Fruit fly (Drosophila melanogaster) whole organism, embryonic: ENCODE results near the gene Exn.
A peak's percentile ranks its signal among the peaks of the same experiment; 100 is the strongest.

Experiments used
- Aef1 ChIP-seq: fragments of 200-800 bp; sonication (Bioruptor generic); IDR thresholded peaks from 3 replicates; pipeline ENCODE4 v1.3.6; 2022; ENCODE audit warnings: missing biosample characterization, missing genetic modification characterization
- B-H1 ChIP-seq: fragments of 200-800 bp; sonication (Bioruptor generic); IDR thresholded peaks from 3 replicates; pipeline ENCODE4 v1.3.6; 2022; ENCODE audit warnings: missing biosample characterization, missing genetic modification characterization
- CG12744 ChIP-seq: fragments of 200-800 bp; sonication (Bioruptor generic); optimal IDR thresholded peaks from 2 replicates; lab custom pipeline; 2016; ENCODE audit warnings: missing biosample characterization, missing genetic modification characterization
- CG14441 ChIP-seq: fragments of 200-800 bp; sonication (Bioruptor generic); IDR thresholded peaks from 2 replicates; pipeline ENCODE4 v1.3.6; 2022; ENCODE audit warnings: missing biosample characterization, missing genetic modification characterization
- CG14667 ChIP-seq: fragments of 200-800 bp; sonication (Bioruptor generic); IDR thresholded peaks from 2 replicates; pipeline ENCODE4 v1.3.6; 2022; ENCODE audit warnings: missing biosample characterization, missing genetic modification characterization
- CG15269 ChIP-seq: fragments of 200-800 bp; sonication (Bioruptor generic); optimal IDR thresholded peaks from 2 replicates; lab custom pipeline; 2018; ENCODE audit warnings: missing biosample characterization, mild to moderate bottlenecking, missing genetic modification characterization, moderate library complexity
- CG1602 ChIP-seq: fragments of 200-800 bp; sonication (Bioruptor generic); optimal IDR thresholded peaks from 3 replicates; lab custom pipeline; 2016; ENCODE audit warnings: missing biosample characterization, missing genetic modification characterization
- CG17385 ChIP-seq: fragments of 200-800 bp; sonication (Bioruptor generic); optimal IDR thresholded peaks from 3 replicates; lab custom pipeline; 2018; ENCODE audit warnings: missing biosample characterization, mild to moderate bottlenecking, missing genetic modification characterization
- CG17829 ChIP-seq: fragments of 200-800 bp; optimal IDR thresholded peaks from 2 replicates; lab custom pipeline; 2019; ENCODE audit warnings: missing biosample characterization, mild to moderate bottlenecking, missing genetic modification characterization, moderate library complexity
- CG17912 ChIP-seq: fragments of 200-800 bp; sonication (Bioruptor generic); optimal IDR thresholded peaks from 2 replicates; lab custom pipeline; 2018; ENCODE audit warnings: missing biosample characterization, mild to moderate bottlenecking, missing genetic modification characterization
- CG3163 ChIP-seq: fragments of 200-800 bp; sonication (Bioruptor generic); optimal IDR thresholded peaks from 3 replicates; lab custom pipeline; 2016; ENCODE audit warnings: missing biosample characterization, missing genetic modification characterization
- CG3281 ChIP-seq: fragments of 200-800 bp; sonication (Bioruptor generic); optimal IDR thresholded peaks from 3 replicates; lab custom pipeline; 2017; ENCODE audit warnings: missing biosample characterization, mild to moderate bottlenecking, missing genetic modification characterization
- CG42726 ChIP-seq: fragments of 200-800 bp; sonication (Bioruptor generic); IDR thresholded peaks from 2 replicates; pipeline ENCODE4 v1.3.6; 2022; ENCODE audit warnings: missing biosample characterization, missing genetic modification characterization; ENCODE audit not compliant: partially characterized antibody
- CG6654 ChIP-seq: fragments of 200-800 bp; sonication (Bioruptor generic); optimal IDR thresholded peaks from 2 replicates; lab custom pipeline; 2017; ENCODE audit warnings: missing biosample characterization, mild to moderate bottlenecking, missing genetic modification characterization
- CG6791 ChIP-seq: fragments of 200-800 bp; sonication (Bioruptor generic); IDR thresholded peaks from 3 replicates; pipeline ENCODE4 v1.3.6; 2022; ENCODE audit warnings: missing biosample characterization, missing genetic modification characterization; ENCODE audit not compliant: partially characterized antibody
- CG7963 ChIP-seq: fragments of 200-800 bp; sonication (Bioruptor generic); IDR thresholded peaks from 3 replicates; pipeline ENCODE4 v1.3.6; 2022; ENCODE audit warnings: missing biosample characterization, missing genetic modification characterization; ENCODE audit not compliant: partially characterized antibody
- CG8281 ChIP-seq: fragments of 200-800 bp; sonication (Bioruptor generic); optimal IDR thresholded peaks from 2 replicates; lab custom pipeline; 2018; ENCODE audit warnings: missing biosample characterization, mild to moderate bottlenecking, missing genetic modification characterization, moderate library complexity
- CG8290 ChIP-seq, 3 experiments: fragments of 200-800 bp; sonication (Bioruptor generic); optimal IDR thresholded peaks; 2 replicates each; lab custom pipeline; 2016 to 2019; ENCODE audit warnings: missing biosample characterization in 3 of 3, missing genetic modification characterization in 3 of 3, mild to moderate bottlenecking in 2 of 3, moderate library complexity in 1 of 3
- CG8359 ChIP-seq: fragments of 200-800 bp; sonication (Bioruptor generic); optimal IDR thresholded peaks from 2 replicates; lab custom pipeline; 2017; ENCODE audit warnings: missing biosample characterization, mild to moderate bottlenecking, missing genetic modification characterization, borderline replicate concordance
- CG9437 ChIP-seq: fragments of 200-800 bp; sonication (Bioruptor generic); optimal IDR thresholded peaks from 2 replicates; lab custom pipeline; 2018; ENCODE audit warnings: missing biosample characterization, mild to moderate bottlenecking, missing genetic modification characterization
- CG9609 ChIP-seq: fragments of 200-800 bp; sonication (Bioruptor generic); optimal IDR thresholded peaks from 3 replicates; lab custom pipeline; 2016; ENCODE audit warnings: missing biosample characterization, missing genetic modification characterization
- CG9727 ChIP-seq: fragments of 200-800 bp; sonication (Bioruptor generic); optimal IDR thresholded peaks from 3 replicates; lab custom pipeline; 2017; ENCODE audit warnings: missing biosample characterization, mild to moderate bottlenecking, missing genetic modification characterization
- Dbx ChIP-seq: fragments of 200-800 bp; sonication (Bioruptor generic); IDR thresholded peaks from 3 replicates; pipeline ENCODE4 v1.3.6; 2022; ENCODE audit warnings: missing biosample characterization, missing genetic modification characterization
- Dfd ChIP-seq, 2 experiments: fragments of >200 bp; optimal IDR thresholded peaks; 2 replicates each; lab custom pipeline; 2017; ENCODE audit warnings: missing biosample characterization in 2 of 2, missing genetic modification characterization in 2 of 2
- ERR ChIP-seq: fragments of 200-800 bp; sonication (Bioruptor generic); optimal IDR thresholded peaks from 2 replicates; lab custom pipeline; 2016; ENCODE audit warnings: missing biosample characterization, missing genetic modification characterization
- Eip74EF ChIP-seq, 2 experiments: fragments of 200-800 bp in 1 of 2; fragments of >200 bp in 1 of 2; sonication (Bioruptor generic) in 1 of 2; optimal IDR thresholded peaks; 2 replicates each; lab custom pipeline; 2017 to 2019; ENCODE audit warnings: missing biosample characterization in 2 of 2, missing genetic modification characterization in 2 of 2, mild to moderate bottlenecking in 1 of 2, moderate library complexity in 1 of 2
- Fer2 ChIP-seq: fragments of 200-800 bp; sonication (Bioruptor generic); optimal IDR thresholded peaks from 2 replicates; lab custom pipeline; 2018; ENCODE audit warnings: missing biosample characterization, mild to moderate bottlenecking, missing genetic modification characterization, moderate library complexity
- HLH4C ChIP-seq: fragments of 200-800 bp; sonication (Bioruptor generic); IDR thresholded peaks from 3 replicates; pipeline ENCODE4 v1.3.6; 2022; ENCODE audit warnings: missing biosample characterization, missing genetic modification characterization; ENCODE audit not compliant: partially characterized antibody
- Hmr ChIP-seq: fragments of 200-800 bp; sonication (Bioruptor generic); optimal IDR thresholded peaks from 3 replicates; lab custom pipeline; 2017; ENCODE audit warnings: mild to moderate bottlenecking, missing biosample characterization, missing genetic modification reagents, missing genetic modification characterization
- Kr ChIP-seq: fragments of 200-800 bp; sonication (Bioruptor generic); optimal IDR thresholded peaks from 2 replicates; lab custom pipeline; 2017; ENCODE audit warnings: missing biosample characterization, mild to moderate bottlenecking, missing genetic modification characterization
- Lim3 ChIP-seq: fragments of 200-800 bp; sonication (Bioruptor generic); IDR thresholded peaks from 2 replicates; pipeline ENCODE4 v1.3.6; 2022; ENCODE audit warnings: missing biosample characterization, missing genetic modification characterization
- Sry-β ChIP-seq: fragments of 200-800 bp; sonication (Bioruptor generic); optimal IDR thresholded peaks from 2 replicates; lab custom pipeline; 2018; ENCODE audit warnings: missing biosample characterization, mild to moderate bottlenecking, missing genetic modification characterization, moderate library complexity
- abd-A ChIP-seq: fragments of 200-800 bp; sonication (Bioruptor generic); optimal IDR thresholded peaks from 3 replicates; lab custom pipeline; 2019; ENCODE audit warnings: missing biosample characterization, mild to moderate bottlenecking, missing genetic modification characterization, moderate library complexity
- en ChIP-seq: fragments of 200-800 bp; sonication (Bioruptor generic); optimal IDR thresholded peaks from 2 replicates; lab custom pipeline; 2016; ENCODE audit warnings: missing biosample characterization, missing genetic modification characterization
- ewg ChIP-seq: fragments of 200-800 bp; sonication (Bioruptor generic); optimal IDR thresholded peaks from 3 replicates; lab custom pipeline; 2017; ENCODE audit warnings: mild to moderate bottlenecking, missing biosample characterization, missing genetic modification reagents, missing genetic modification characterization
- gcm ChIP-seq: fragments of 200-800 bp; sonication (Bioruptor generic); optimal IDR thresholded peaks from 2 replicates; lab custom pipeline; 2019; ENCODE audit warnings: missing biosample characterization, mild to moderate bottlenecking, missing genetic modification characterization, moderate library complexity
- gt ChIP-seq: fragments of 200-800 bp; sonication (Bioruptor generic); IDR thresholded peaks from 2 replicates; pipeline ENCODE4 v1.3.6; 2022; ENCODE audit warnings: missing biosample characterization, missing genetic modification characterization
- lola ChIP-seq, 3 experiments: fragments of >200 bp in 2 of 3; fragments of 200-800 bp in 1 of 3; sonication (Bioruptor generic) in 1 of 3; optimal IDR thresholded peaks; 2 replicates each; lab custom pipeline; 2017 to 2019; ENCODE audit warnings: missing biosample characterization in 3 of 3, missing genetic modification characterization in 3 of 3, mild to moderate bottlenecking in 1 of 3, moderate library complexity in 1 of 3
- mirr ChIP-seq: fragments of 200-800 bp; sonication (Bioruptor generic); optimal IDR thresholded peaks from 3 replicates; lab custom pipeline; 2018; ENCODE audit warnings: missing biosample characterization, mild to moderate bottlenecking, missing genetic modification characterization
- run ChIP-seq: fragments of 200-800 bp; sonication (Bioruptor generic); optimal IDR thresholded peaks from 3 replicates; lab custom pipeline; 2018; ENCODE audit warnings: missing biosample characterization, mild to moderate bottlenecking, missing genetic modification characterization
- sc ChIP-seq, 3 experiments: fragments of >200 bp in 2 of 3; fragments of 200-800 bp in 1 of 3; sonication (Bioruptor generic) in 1 of 3; optimal IDR thresholded peaks; 2 replicates in 2 of 3; 3 replicates in 1 of 3; lab custom pipeline; 2017; ENCODE audit warnings: mild to moderate bottlenecking in 1 of 3, missing biosample characterization in 1 of 3, missing genetic modification characterization in 1 of 3, missing genetic modification reagents in 1 of 3
- sens-2 ChIP-seq: fragments of 200-800 bp; sonication (Bioruptor generic); IDR thresholded peaks from 2 replicates; pipeline ENCODE4 v1.3.6; 2022; ENCODE audit warnings: missing biosample characterization, missing genetic modification characterization
- toy ChIP-seq: fragments of 200-800 bp; sonication (Bioruptor generic); IDR thresholded peaks from 2 replicates; pipeline ENCODE4 v1.3.6; 2022; ENCODE audit warnings: missing biosample characterization, missing genetic modification characterization
- ttk ChIP-seq: fragments of 200-800 bp; sonication (Bioruptor generic); IDR thresholded peaks from 2 replicates; pipeline ENCODE4 v2.1.2; 2022; ENCODE audit warnings: missing biosample characterization, missing genetic modification characterization
- vnd ChIP-seq: fragments of 200-800 bp; sonication (Bioruptor generic); IDR thresholded peaks from 3 replicates; pipeline ENCODE4 v1.3.6; 2022; ENCODE audit warnings: missing biosample characterization, missing genetic modification characterization; ENCODE audit not compliant: partially characterized antibody
- z ChIP-seq: fragments of 200-800 bp; sonication (Bioruptor generic); IDR thresholded peaks from 3 replicates; pipeline ENCODE4 v1.3.6; 2022; ENCODE audit warnings: missing biosample characterization, missing genetic modification characterization
- zfh2 ChIP-seq: fragments of 200-800 bp; sonication (Bioruptor generic); optimal IDR thresholded peaks from 2 replicates; lab custom pipeline; 2016; ENCODE audit warnings: missing biosample characterization, missing genetic modification characterization

The Exn gene

DNA sequence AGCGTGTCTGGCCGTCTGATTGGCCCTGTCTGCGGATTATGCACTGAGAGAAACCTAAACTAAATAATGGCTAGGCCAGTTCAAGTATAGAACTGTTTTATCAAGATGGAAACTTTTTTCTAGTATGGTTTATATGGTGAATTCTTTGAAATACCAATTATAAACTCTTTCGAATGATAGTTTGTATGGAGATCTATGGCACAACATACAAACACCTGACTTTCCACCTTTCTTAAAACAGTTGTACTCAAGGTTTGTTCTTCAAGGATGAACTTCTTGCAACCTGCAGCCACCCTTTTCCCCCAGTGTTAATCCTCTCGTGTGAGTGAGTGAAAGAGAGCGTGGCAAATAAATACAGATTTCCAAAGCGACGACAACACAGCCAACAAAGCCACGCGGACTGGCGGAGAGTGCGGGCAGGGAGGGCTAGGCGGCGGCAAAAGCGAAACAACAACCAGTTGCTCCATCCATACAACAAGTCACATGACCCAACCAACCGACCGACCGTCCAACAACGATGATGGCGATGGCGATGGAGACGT lies 34.5 kb downstream of the Exn start (continued):
- TF ChIP-seq ERR (peak; percentile 74), Fer2 (tag; lab: Kevin White, UChicago) (no peak), CG8359 (GFP tag; lab: Kevin White, UChicago) (peak; percentile 8), CG3163 (GFP tag; lab: Kevin White, UChicago) (peak; percentile 76), CG9727 (GFP tag; lab: Kevin White, UChicago) (peak; percentile 85), CG1602 (GFP tag; lab: Kevin White, UChicago) (peak; percentile 68), CG9437 (GFP tag; lab: Kevin White, UChicago) (peak; percentile 83), Aef1 (GFP tag; lab: Robert Waterston, UW) (peak; percentile 86), z (GFP tag; lab: Robert Waterston, UW) (no peak), CG8290 (GFP tag; optimal IDR thresholded peaks at IDR 0.05; lab: Kevin White, UChicago) (peak; percentile 49), CG8290 (tag; optimal IDR thresholded peaks at IDR 0.05; lab: Kevin White, UChicago) (peak in 1 of 2 experiments; percentile 56), Dbx (GFP tag; lab: Robert Waterston, UW) (peak; percentile 83), HLH4C (GFP tag; lab: Robert Waterston, UW) (no peak), en (GFP tag; lab: Kevin White, UChicago) (peak; percentile 85), gt (GFP tag; lab: Robert Waterston, UW) (peak; percentile 29; the same call in 1 of the 2 replicates), gcm (GFP tag; lab: Kevin White, UChicago) (peak; percentile 81), CG17829 (tag; lab: Kevin White, UChicago) (peak; percentile 85), run (tag; lab: Kevin White, UChicago) (peak; percentile 81), CG17385 (GFP tag; lab: Kevin White, UChicago) (peak; percentile 83), mirr (GFP tag; lab: Kevin White, UChicago) (peak; percentile 33), ttk (peak; percentile 80), Hmr (peak; percentile 87), sens-2 (GFP tag; lab: Robert Waterston, UW) (peak; percentile 57; the same call in 1 of the 2 replicates), Kr (GFP tag; lab: Kevin White, UChicago) (no peak), sc (optimal IDR thresholded peaks at IDR 0.05; lab: Kevin White, UChicago) (no peak), sc (GFP tag; optimal IDR thresholded peaks at IDR 0.05; lab: Kevin White, UChicago) (peak; percentile 57), CG17912 (no peak), CG6791 (GFP tag; lab: Robert Waterston, UW) (no peak), CG14667 (GFP tag; lab: Robert Waterston, UW) (peak; percentile 76), B-H1 (GFP tag; lab: Robert Waterston, UW) (peak; percentile 73), CG8281 (tag; lab: Kevin White, UChicago) (peak; percentile 34), zfh2 (GFP tag; lab: Kevin White, UChicago) (peak; percentile 86), abd-A (tag; lab: Kevin White, UChicago) (peak; percentile 12), Sry-β (no peak), toy (GFP tag; lab: Robert Waterston, UW) (peak; percentile 58; the same call in 1 of the 2 replicates), CG14441 (peak; percentile 88), lola (GFP tag; optimal IDR thresholded peaks at IDR 0.05; lab: Kevin White, UChicago) (peak in 1 of 3 experiments; percentile 61), CG15269 (peak; percentile 92), Dfd (GFP tag; optimal IDR thresholded peaks at IDR 0.05; lab: Kevin White, UChicago) (no peak), CG12744 (GFP tag; lab: Kevin White, UChicago) (peak; percentile 65), vnd (GFP tag; lab: Robert Waterston, UW) (no peak), CG6654 (peak; percentile 38), Lim3 (GFP tag; lab: Robert Waterston, UW) (peak; percentile 65; the same call in 1 of the 2 replicates), CG42726 (GFP tag; lab: Robert Waterston, UW) (0 out of 2 replicates have a peak, but pooled peaks have one; percentile 26), ewg (peak; percentile 73), Eip74EF (GFP tag; optimal IDR thresholded peaks at IDR 0.05; lab: Kevin White, UChicago) (peak in 1 of 2 experiments; percentile 82), CG7963 (GFP tag; lab: Robert Waterston, UW) (no peak), CG9609 (GFP tag; lab: Kevin White, UChicago) (peak; percentile 92), CG3281 (GFP tag; lab: Kevin White, UChicago) (peak; percentile 90)
